Worm (Caenorhabditis elegans) whole organism, early embryonic: ENCODE data around the gene str-176.

Source experiments
- B0310.2 ChIP-seq: sonication (generic microtip); optimal IDR thresholded peaks from 2 replicates; lab custom pipeline; 2016; ENCODE audit warnings: mild to moderate bottlenecking, missing genetic modification characterization, missing compliant biosample characterization
- F13C5.2 ChIP-seq: sonication (generic microtip); optimal IDR thresholded peaks from 2 replicates; lab custom pipeline; 2017; ENCODE audit warnings: mild to moderate bottlenecking, missing genetic modification characterization, inconsistent platforms, missing compliant biosample characterization
- aly-1 ChIP-seq: sonication (generic microtip); optimal IDR thresholded peaks from 2 replicates; lab custom pipeline; 2016; ENCODE audit warnings: missing genetic modification characterization, missing compliant biosample characterization
- ama-1 ChIP-seq: fragments of 150-350 bp; optimal IDR thresholded peaks from 2 replicates; lab custom pipeline; 2014
- ceh-13 ChIP-seq: fragments of 200-800 bp; sonication (Bioruptor generic); optimal IDR thresholded peaks from 2 replicates; lab custom pipeline; 2018; ENCODE audit warnings: mild to moderate bottlenecking, missing genetic modification characterization, missing compliant biosample characterization
- ceh-36 ChIP-seq: sonication (generic microtip); optimal IDR thresholded peaks from 2 replicates; lab custom pipeline; 2016; ENCODE audit warnings: missing genetic modification characterization, inconsistent platforms, missing compliant biosample characterization
- ets-7 ChIP-seq: sonication (generic microtip); optimal IDR thresholded peaks from 2 replicates; lab custom pipeline; 2016; ENCODE audit warnings: missing genotype, missing genetic modification characterization, missing compliant biosample characterization
- flt-1 ChIP-seq: fragments of 200-800 bp; sonication (Bioruptor generic); IDR thresholded peaks from 2 replicates; pipeline ENCODE4 v1.3.6; 2022; ENCODE audit warnings: missing genetic modification characterization, missing compliant biosample characterization
- hmbx-1 ChIP-seq: sonication (generic microtip); optimal IDR thresholded peaks from 2 replicates; lab custom pipeline; 2016; ENCODE audit warnings: mild to moderate bottlenecking, missing genetic modification characterization, missing compliant biosample characterization
- hmg-4 ChIP-seq: fragments of 200-800 bp; sonication (Bioruptor generic); optimal IDR thresholded peaks from 2 replicates; lab custom pipeline; 2018; ENCODE audit warnings: mild to moderate bottlenecking, missing genetic modification characterization, missing compliant biosample characterization
- hnd-1 ChIP-seq: sonication (generic microtip); optimal IDR thresholded peaks from 2 replicates; lab custom pipeline; 2016; ENCODE audit warnings: missing genetic modification characterization, missing compliant biosample characterization
- pes-1 ChIP-seq: fragments of 200-800 bp; sonication (Bioruptor generic); IDR thresholded peaks from 2 replicates; pipeline ENCODE4 v1.3.6; 2022; ENCODE audit warnings: missing genetic modification reagents, missing genetic modification characterization, missing compliant biosample characterization
- scrt-1 ChIP-seq: fragments of 200-800 bp; sonication (Bioruptor generic); IDR thresholded peaks from 2 replicates; pipeline ENCODE4 v1.3.6; 2022; ENCODE audit warnings: missing genetic modification characterization, missing compliant biosample characterization
- sea-1 ChIP-seq: fragments of 200-800 bp; sonication (Bioruptor generic); conservative IDR thresholded peaks from 2 replicates; pipeline ENCODE4 v1.3.6; 2022; ENCODE audit warnings: missing genetic modification characterization, missing compliant biosample characterization
- tbx-11 ChIP-seq: fragments of 200-800 bp; sonication (Bioruptor generic); IDR thresholded peaks from 2 replicates; pipeline ENCODE4 v1.3.6; 2022; ENCODE audit warnings: missing genetic modification characterization, missing compliant biosample characterization
- tbx-37 ChIP-seq: fragments of 200-800 bp; sonication (Bioruptor generic); conservative IDR thresholded peaks from 2 replicates; pipeline ENCODE4 v1.3.6; 2022; ENCODE audit warnings: missing genetic modification reagents, missing genetic modification characterization, missing compliant biosample characterization
- tra-4 ChIP-seq: sonication (generic microtip); optimal IDR thresholded peaks from 2 replicates; lab custom pipeline; 2017; ENCODE audit warnings: missing genetic modification characterization, missing compliant biosample characterization

The str-176 gene

DNA sequence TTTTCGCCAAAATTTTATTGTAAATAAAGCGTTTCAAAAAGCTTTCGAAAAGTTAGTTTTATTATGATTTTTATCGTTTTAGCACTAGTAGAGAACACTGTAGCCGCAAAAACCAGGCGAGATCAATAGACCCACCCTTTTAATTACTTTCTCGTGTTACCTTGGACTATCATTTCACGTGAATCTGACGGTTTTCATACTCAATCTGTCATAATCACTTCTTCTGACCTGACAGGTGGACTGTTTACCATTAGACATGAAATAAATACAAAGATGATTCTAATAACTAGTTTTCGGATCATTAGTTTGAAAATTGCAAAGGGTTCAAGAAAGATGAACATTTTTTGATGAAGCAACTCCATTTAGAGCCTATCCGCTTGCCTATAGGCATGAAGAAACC, 547 bp downstream of the str-176 start:
- no peak for TF ChIP-seq flt-1 (GFP tag; lab: Robert Waterston, UW)
- no peak for TF ChIP-seq pes-1 (GFP tag; lab: Robert Waterston, UW)
- TF ChIP-seq F13C5.2 (tag; lab: Kevin White, UChicago) = no peak
- TF ChIP-seq tra-4 = no peak
- no peak for TF ChIP-seq ceh-36 (tag; lab: Kevin White, UChicago)
- TF ChIP-seq B0310.2 (tag; lab: Kevin White, UChicago) = no peak
- TF ChIP-seq sea-1 (GFP tag; lab: Robert Waterston, UW) = no peak
- no peak for TF ChIP-seq scrt-1 (GFP tag; lab: Robert Waterston, UW)
- no peak for TF ChIP-seq ceh-13
- no peak for TF ChIP-seq ama-1 (lab: Kevin White, UChicago)

ce11 chrIV:8462376-8462775, 1.2 kb downstream of the str-176 start:
- TF ChIP-seq flt-1 (GFP tag; lab: Robert Waterston, UW) = no peak

- TF ChIP-seq flt-1 (GFP tag; lab: Robert Waterston, UW) (no peak), scrt-1 (GFP tag; lab: Robert Waterston, UW) (no peak), sea-1 (GFP tag; lab: Robert Waterston, UW) (no peak), aly-1 (tag; lab: Kevin White, UChicago) (no peak), ceh-13 (no peak), ets-7 (tag; lab: Kevin White, UChicago) (no peak), hmbx-1 (tag; lab: Kevin White, UChicago) (no peak), tbx-37 (GFP tag; lab: Robert Waterston, UW) (no peak), tbx-11 (GFP tag; lab: Robert Waterston, UW) (no peak), F13C5.2 (tag; lab: Kevin White, UChicago) (no peak), tra-4 (no peak), pes-1 (GFP tag; lab: Robert Waterston, UW) (no peak), hmg-4 (GFP tag; lab: Kevin White, UChicago) (no peak), ama-1 (lab: Kevin White, UChicago) (no peak), B0310.2 (tag; lab: Kevin White, UChicago) (no peak), ceh-36 (tag; lab: Kevin White, UChicago) (no peak), hnd-1 (tag; lab: Kevin White, UChicago) (no peak)
Observed at ce11 chrIV:8461177-8461576, 2.4 kb downstream of the str-176 start.

DNA sequence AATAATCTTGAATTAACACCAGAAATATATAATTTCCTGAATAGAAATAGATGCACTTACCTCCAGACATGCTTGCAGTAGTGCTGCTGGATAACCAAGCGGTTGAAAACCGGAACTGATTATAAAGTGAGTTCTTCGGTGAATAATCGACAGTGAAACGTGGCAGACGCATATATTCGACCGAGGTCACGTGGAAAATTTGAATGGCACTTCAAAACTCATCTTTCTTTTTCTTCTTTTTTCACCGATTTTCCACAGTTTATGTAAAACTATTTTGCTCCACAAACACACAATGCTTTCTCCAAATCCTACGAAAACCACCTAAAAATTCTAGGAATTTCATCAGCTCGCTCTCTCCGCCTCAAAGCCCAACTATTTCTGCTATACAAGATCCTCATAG, 3.4 kb downstream of the str-176 start, which contains the start of gene ant-1.4:
Gene ant-1.4, minus strand, starts transcription at position 101 of the 400 bp plus-strand sequence.
- TF ChIP-seq tra-4 (no peak), hnd-1 (tag; lab: Kevin White, UChicago) (no peak), flt-1 (GFP tag; lab: Robert Waterston, UW) (no peak), B0310.2 (tag; lab: Kevin White, UChicago) (no peak)

DNA sequence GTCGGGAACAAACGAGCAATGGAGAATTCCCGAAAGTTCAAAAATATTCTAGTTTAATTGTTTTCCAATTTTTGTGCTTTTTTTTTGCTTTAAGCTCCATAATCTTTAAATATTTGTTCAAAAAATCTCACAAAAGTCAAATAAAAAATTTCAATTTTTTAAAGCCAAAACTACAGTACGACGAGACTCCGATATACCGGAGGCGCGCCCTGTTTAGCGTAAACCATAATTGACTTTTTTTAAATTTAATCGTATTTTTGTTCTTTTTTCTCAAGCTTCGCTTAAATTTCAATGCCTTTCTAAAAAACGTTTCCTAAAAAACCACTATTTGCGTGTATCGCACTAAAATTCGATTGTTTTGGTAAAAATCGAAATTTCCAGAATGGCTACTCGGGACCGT, 6.7 kb downstream of the str-176 start, which contains the start of gene syx-4:
Gene syx-4, plus strand, starts transcription at position 382 of the 400 bp plus-strand sequence.
- TF ChIP-seq ets-7 (tag; lab: Kevin White, UChicago) = no peak
- TF ChIP-seq tra-4 = no peak
- TF ChIP-seq F13C5.2 (tag; lab: Kevin White, UChicago) = no peak
- no peak for TF ChIP-seq ceh-36 (tag; lab: Kevin White, UChicago)
- no peak for TF ChIP-seq ama-1 (lab: Kevin White, UChicago)
- no peak for TF ChIP-seq flt-1 (GFP tag; lab: Robert Waterston, UW)
- TF ChIP-seq B0310.2 (tag; lab: Kevin White, UChicago) = no peak
- TF ChIP-seq hnd-1 (tag; lab: Kevin White, UChicago) = no peak
- TF ChIP-seq hmg-4 (GFP tag; lab: Kevin White, UChicago) = no peak
- no peak for TF ChIP-seq ceh-13
- no peak for TF ChIP-seq tbx-37 (GFP tag; lab: Robert Waterston, UW)
- TF ChIP-seq tbx-11 (GFP tag; lab: Robert Waterston, UW) = no peak
- no peak for TF ChIP-seq hmbx-1 (tag; lab: Kevin White, UChicago)
- TF ChIP-seq scrt-1 (GFP tag; lab: Robert Waterston, UW) = no peak
- TF ChIP-seq aly-1 (tag; lab: Kevin White, UChicago) = no peak
- no peak for TF ChIP-seq sea-1 (GFP tag; lab: Robert Waterston, UW)
- TF ChIP-seq pes-1 (GFP tag; lab: Robert Waterston, UW) = no peak

ce11 chrIV:8454076-8454475, 9.5 kb downstream of the str-176 start:
- TF ChIP-seq hnd-1 (tag; lab: Kevin White, UChicago) = no peak
- TF ChIP-seq aly-1 (tag; lab: Kevin White, UChicago) = no peak
- TF ChIP-seq ceh-36 (tag; lab: Kevin White, UChicago) = no peak
- no peak for TF ChIP-seq B0310.2 (tag; lab: Kevin White, UChicago)
- no peak for TF ChIP-seq hmg-4 (GFP tag; lab: Kevin White, UChicago)
- TF ChIP-seq pes-1 (GFP tag; lab: Robert Waterston, UW) = no peak
- TF ChIP-seq flt-1 (GFP tag; lab: Robert Waterston, UW) = no peak
- TF ChIP-seq sea-1 (GFP tag; lab: Robert Waterston, UW) = no peak
- TF ChIP-seq ets-7 (tag; lab: Kevin White, UChicago) = no peak
- no peak for TF ChIP-seq tbx-37 (GFP tag; lab: Robert Waterston, UW)
- no peak for TF ChIP-seq tra-4
- no peak for TF ChIP-seq scrt-1 (GFP tag; lab: Robert Waterston, UW)

DNA sequence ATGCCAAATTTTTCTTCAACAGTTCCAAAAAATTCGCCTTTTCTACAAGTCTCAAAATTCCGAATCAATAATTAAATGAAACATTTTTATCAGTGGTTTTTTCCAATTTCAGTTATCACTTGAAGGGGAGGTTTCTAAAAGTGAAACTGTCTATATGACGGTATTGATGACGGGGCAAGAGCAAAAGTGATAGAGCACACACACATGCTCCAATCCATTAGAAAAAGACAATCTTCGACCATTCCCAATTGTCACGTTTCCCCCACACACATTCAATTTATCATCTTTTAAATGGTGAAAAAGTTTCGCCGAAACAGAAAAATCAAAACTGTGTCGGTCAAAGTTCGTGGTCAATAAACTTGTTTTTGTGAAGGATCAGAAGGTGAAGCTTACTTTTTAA, 10.4 kb downstream of the str-176 start:
- TF ChIP-seq aly-1 (tag; lab: Kevin White, UChicago) = no peak
- TF ChIP-seq tbx-11 (GFP tag; lab: Robert Waterston, UW) = no peak
- no peak for TF ChIP-seq tra-4
- no peak for TF ChIP-seq pes-1 (GFP tag; lab: Robert Waterston, UW)
- TF ChIP-seq scrt-1 (GFP tag; lab: Robert Waterston, UW) = no peak
- TF ChIP-seq sea-1 (GFP tag; lab: Robert Waterston, UW) = no peak
- no peak for TF ChIP-seq F13C5.2 (tag; lab: Kevin White, UChicago)
- no peak for TF ChIP-seq ceh-36 (tag; lab: Kevin White, UChicago)
- no peak for TF ChIP-seq ama-1 (lab: Kevin White, UChicago)
